Worm (Caenorhabditis elegans): Measurements from ENCODE around the gene C08F11.10.

DNA sequence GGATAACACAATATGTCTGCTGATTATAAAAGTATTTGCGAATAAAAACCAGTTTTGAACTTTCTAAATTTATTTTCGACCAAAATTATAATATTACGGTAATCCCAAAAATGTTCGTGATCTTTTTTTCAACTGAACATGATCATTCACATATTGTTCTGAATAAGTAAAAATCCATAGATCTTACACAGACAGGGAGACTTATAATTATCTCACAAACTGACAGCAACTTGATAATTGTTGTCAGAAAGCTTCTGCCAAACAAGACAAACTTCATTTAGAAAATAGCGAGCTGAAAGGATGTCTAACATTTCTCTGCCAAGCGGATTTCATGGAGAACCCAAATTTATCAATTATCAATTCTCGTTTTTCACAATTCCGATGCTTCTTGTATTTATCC is 22.6 kb downstream of the C08F11.10 start, which contains the start of gene sru-21:
- TF ChIP-seq pqm-1 (tag; optimal IDR thresholded peaks at IDR 0.05), result no peak
- TF ChIP-seq nhr-41 (GFP tag; IDR thresholded peaks at IDR 0.05), result no peak
- TF ChIP-seq Y5F2A.4 (GFP tag; optimal IDR thresholded peaks at IDR 0.05), result no peak
- TF ChIP-seq ama-1 (optimal IDR thresholded peaks at IDR 0.05), result no peak
- no peak for TF ChIP-seq nhr-11 (tag; optimal IDR thresholded peaks at IDR 0.05)
- TF ChIP-seq fos-1 (tag; optimal IDR thresholded peaks at IDR 0.05), result no peak
- TF ChIP-seq nhr-48 (tag; optimal IDR thresholded peaks at IDR 0.05), result no peak
- no peak for TF ChIP-seq vab-7 (GFP tag; IDR thresholded peaks at IDR 0.05)
- no peak for TF ChIP-seq ceh-82 (tag; optimal IDR thresholded peaks at IDR 0.05)
- no peak for TF ChIP-seq ztf-11 (tag; optimal IDR thresholded peaks at IDR 0.05)
- TF ChIP-seq jun-1 (tag; optimal IDR thresholded peaks at IDR 0.05), result no peak
- no peak for TF ChIP-seq R02D3.7 (tag; optimal IDR thresholded peaks at IDR 0.05)
- TF ChIP-seq pha-4 (GFP tag; IDR thresholded peaks at IDR 0.05), result no peak
- no peak for TF ChIP-seq pha-4 (tag; optimal IDR thresholded peaks at IDR 0.05)

All from whole organism, L4 larva.